Worm (Caenorhabditis elegans) whole organism, L3 larva: ENCODE measurements around the gene M04C3.5.

Experiments
- R02D3.7 ChIP-seq: fragments of 150-350 bp; optimal IDR thresholded peaks from 2 replicates; lab custom pipeline; 2014; ENCODE audit warnings: missing biosample characterization, missing genetic modification characterization
- ZK546.5 ChIP-seq: sonication (generic microtip); optimal IDR thresholded peaks from 2 replicates; lab custom pipeline; 2017; ENCODE audit warnings: missing biosample characterization, missing genetic modification characterization
- aly-2 ChIP-seq: fragments of 150-350 bp; optimal IDR thresholded peaks from 2 replicates; lab custom pipeline; 2014; ENCODE audit warnings: missing biosample characterization, missing genetic modification characterization
- ama-1 ChIP-seq: fragments of 150-350 bp; optimal IDR thresholded peaks from 2 replicates; lab custom pipeline; 2018
- ceh-9 ChIP-seq: sonication (generic microtip); optimal IDR thresholded peaks from 2 replicates; lab custom pipeline; 2018; ENCODE audit warnings: missing biosample characterization, missing genetic modification characterization
- daf-12 ChIP-seq: fragments of 150-350 bp; optimal IDR thresholded peaks from 2 replicates; lab custom pipeline; 2014; ENCODE audit warnings: missing biosample characterization, missing genetic modification reagents, missing genetic modification characterization
- egl-27 ChIP-seq: sonication (generic microtip); optimal IDR thresholded peaks from 4 replicates; lab custom pipeline; 2017; ENCODE audit warnings: missing biosample characterization, missing genetic modification reagents, missing genetic modification characterization
- egl-5 ChIP-seq: fragments of 150-350 bp; optimal IDR thresholded peaks from 2 replicates; lab custom pipeline; 2017; ENCODE audit warnings: missing biosample characterization, missing genetic modification reagents, missing genetic modification characterization, inconsistent platforms
- elt-1 ChIP-seq: fragments of 150-350 bp; optimal IDR thresholded peaks from 2 replicates; lab custom pipeline; 2014; ENCODE audit warnings: missing biosample characterization, missing genetic modification characterization
- elt-2 ChIP-seq: sonication (generic microtip); optimal IDR thresholded peaks from 2 replicates; lab custom pipeline; 2016; ENCODE audit warnings: missing genetic modification reagents, mild to moderate bottlenecking, missing genetic modification characterization, missing compliant biosample characterization
- eor-1 ChIP-seq, 2 experiments: fragments of 150-350 bp; optimal IDR thresholded peaks; 2 replicates each; lab custom pipeline; 2014 to 2018; ENCODE audit warnings: missing biosample characterization in 2 of 2, missing genetic modification characterization in 2 of 2
- fkh-10 ChIP-seq: sonication (generic microtip); optimal IDR thresholded peaks from 2 replicates; lab custom pipeline; 2017; ENCODE audit warnings: missing biosample characterization, missing genetic modification reagents, missing genetic modification characterization
- fos-1 ChIP-seq: fragments of 150-350 bp; optimal IDR thresholded peaks from 2 replicates; lab custom pipeline; 2014; ENCODE audit warnings: missing biosample characterization, missing genetic modification characterization
- hmg-11 ChIP-seq: sonication (generic microtip); optimal IDR thresholded peaks from 2 replicates; lab custom pipeline; 2016; ENCODE audit warnings: missing genetic modification characterization, missing compliant biosample characterization
- jun-1 ChIP-seq: fragments of 150-350 bp; optimal IDR thresholded peaks from 2 replicates; lab custom pipeline; 2014; ENCODE audit warnings: missing biosample characterization, missing genetic modification reagents, missing genetic modification characterization
- lsy-12 ChIP-seq: sonication (generic microtip); optimal IDR thresholded peaks from 2 replicates; lab custom pipeline; 2016; ENCODE audit warnings: mild to moderate bottlenecking, missing genetic modification characterization, missing compliant biosample characterization
- mml-1 ChIP-seq: fragments of 150-350 bp; sonication (generic microtip); optimal IDR thresholded peaks from 3 replicates; lab custom pipeline; 2014; ENCODE audit warnings: missing biosample characterization, missing genetic modification characterization
- nfya-1 ChIP-seq: sonication (generic microtip); optimal IDR thresholded peaks from 2 replicates; lab custom pipeline; 2017; ENCODE audit warnings: missing genetic modification characterization, mild to moderate bottlenecking, missing compliant biosample characterization, antibody characterized with exemption, moderate library complexity; ENCODE audit not compliant: insufficient read depth
- nhr-11 ChIP-seq: fragments of 150-350 bp; optimal IDR thresholded peaks from 2 replicates; lab custom pipeline; 2014; ENCODE audit warnings: missing biosample characterization, missing genetic modification characterization
- nhr-12 ChIP-seq: fragments of 150-350 bp; optimal IDR thresholded peaks from 2 replicates; lab custom pipeline; 2014; ENCODE audit warnings: missing biosample characterization, missing genetic modification characterization
- nhr-23 ChIP-seq: fragments of 150-350 bp; optimal IDR thresholded peaks from 2 replicates; lab custom pipeline; 2014; ENCODE audit warnings: missing biosample characterization, missing genetic modification reagents, missing genetic modification characterization
- nhr-237 ChIP-seq: fragments of 150-350 bp; optimal IDR thresholded peaks from 2 replicates; lab custom pipeline; 2014; ENCODE audit warnings: missing biosample characterization, missing genetic modification characterization
- nhr-25 ChIP-seq: sonication (generic microtip); optimal IDR thresholded peaks from 2 replicates; lab custom pipeline; 2017; ENCODE audit warnings: missing biosample characterization, missing genetic modification characterization
- nhr-43 ChIP-seq: sonication (generic microtip); optimal IDR thresholded peaks from 2 replicates; lab custom pipeline; 2016; ENCODE audit warnings: mild to moderate bottlenecking, missing genetic modification characterization, missing compliant biosample characterization; ENCODE audit not compliant: poor library complexity, severe bottlenecking
- nhr-67 ChIP-seq: fragments of 150-350 bp; optimal IDR thresholded peaks from 2 replicates; lab custom pipeline; 2014; ENCODE audit warnings: missing biosample characterization, missing genetic modification characterization
- nhr-76 ChIP-seq: fragments of 150-350 bp; sonication (generic microtip); optimal IDR thresholded peaks from 5 replicates; lab custom pipeline; 2014; ENCODE audit warnings: missing biosample characterization, missing genetic modification characterization
- nhr-77 ChIP-seq: fragments of 150-350 bp; optimal IDR thresholded peaks from 2 replicates; lab custom pipeline; 2014; ENCODE audit warnings: missing biosample characterization, missing genetic modification characterization
- pha-4 ChIP-seq: fragments of 150-350 bp; optimal IDR thresholded peaks from 2 replicates; lab custom pipeline; 2014; ENCODE audit warnings: missing biosample characterization, missing genetic modification reagents, missing genetic modification characterization
- pqm-1 ChIP-seq: fragments of 150-350 bp; optimal IDR thresholded peaks from 2 replicates; lab custom pipeline; 2017; ENCODE audit warnings: missing biosample characterization, missing genetic modification characterization, inconsistent platforms
- sea-2 ChIP-seq: fragments of 150-350 bp; sonication (generic microtip); optimal IDR thresholded peaks from 4 replicates; lab custom pipeline; 2014; ENCODE audit warnings: missing biosample characterization, missing genetic modification reagents, missing genetic modification characterization
- skn-1 ChIP-seq: fragments of 150-350 bp; optimal IDR thresholded peaks from 2 replicates; lab custom pipeline; 2014; ENCODE audit warnings: missing biosample characterization, missing genetic modification characterization
- unc-39 ChIP-seq: sonication (generic microtip); optimal IDR thresholded peaks from 4 replicates; lab custom pipeline; 2017; ENCODE audit warnings: missing biosample characterization, missing genetic modification characterization
- ztf-4 ChIP-seq: fragments of 150-350 bp; optimal IDR thresholded peaks from 2 replicates; lab custom pipeline; 2014; ENCODE audit warnings: missing biosample characterization, missing genetic modification characterization

Gene M04C3.5

DNA sequence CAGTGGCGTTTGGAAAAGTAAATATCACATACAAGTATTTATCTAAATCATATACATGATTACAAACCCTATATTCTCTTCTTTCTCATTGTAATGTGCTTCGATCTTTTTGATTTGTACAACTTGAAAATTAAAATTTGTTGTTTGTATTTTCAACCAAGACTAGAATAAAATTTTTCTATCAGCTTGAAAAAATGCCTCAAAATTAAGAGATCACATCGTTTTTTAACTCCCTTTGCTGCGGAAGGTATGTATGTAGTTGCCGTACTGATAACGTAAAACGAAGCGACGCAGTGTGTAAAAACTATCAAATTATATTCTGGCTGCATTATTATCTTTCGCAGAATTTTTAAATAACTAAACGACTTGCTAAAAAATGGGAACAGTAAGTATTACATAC, 31.7 kb upstream of the M04C3.5 start, which contains the start of gene C25F9.15:
Gene C25F9.15 (plus strand): TSS at position 301 of the 400 bp plus-strand sequence.
- TF ChIP-seq hmg-11 (tag; lab: Kevin White, UChicago): no peak
- peak; percentile 42 for TF ChIP-seq elt-2 (tag; lab: Kevin White, UChicago)

DNA sequence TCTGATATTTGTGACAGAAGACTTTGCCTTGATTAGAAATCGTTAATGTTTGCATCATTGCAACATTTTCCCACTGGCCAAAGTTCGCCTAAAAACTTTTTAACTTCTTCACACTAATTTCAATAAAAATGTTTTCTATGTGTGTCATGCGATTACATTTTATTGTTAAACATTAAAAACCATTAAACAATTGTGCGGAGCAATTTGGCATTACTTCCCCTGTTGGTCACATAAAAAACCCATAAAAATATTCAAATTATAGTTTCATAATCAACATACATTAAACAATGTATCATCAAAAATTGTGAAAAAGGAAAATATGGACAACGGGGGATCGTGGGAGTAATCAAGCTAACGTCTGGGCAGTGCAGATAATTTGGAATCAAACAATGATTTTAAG, 30.2 kb upstream of the M04C3.5 start:
- TF ChIP-seq elt-2 (tag; lab: Kevin White, UChicago) (peak; percentile 65), pqm-1 (tag; lab: Kevin White, UChicago) (peak; percentile 7)

DNA sequence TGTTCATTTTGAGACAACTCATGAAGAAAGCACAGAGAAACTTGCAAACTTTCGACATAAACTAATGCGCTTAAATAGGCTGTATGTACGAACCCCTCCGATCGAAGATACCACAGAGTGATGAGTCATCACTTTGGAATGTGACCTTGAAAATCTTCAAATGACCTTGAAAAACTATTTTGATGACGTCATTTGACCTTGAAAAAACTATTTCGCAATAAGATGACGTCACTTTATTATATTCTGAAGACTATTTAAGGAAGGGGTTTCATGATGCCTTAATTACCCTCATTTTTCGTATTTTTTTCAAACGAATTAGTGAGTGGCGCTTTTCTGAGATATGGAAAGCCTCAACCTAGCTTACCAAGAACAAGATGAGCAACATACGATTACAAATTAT, 28.4 kb upstream of the M04C3.5 start, which contains the start of gene C25F9.2:
Gene C25F9.2 (plus strand): TSS at position 341 of the 400 bp plus-strand sequence.
- TF ChIP-seq aly-2 (tag; lab: Kevin White, UChicago): no peak
- no peak for TF ChIP-seq ama-1 (lab: Kevin White, UChicago)
- no peak for TF ChIP-seq skn-1 (tag; lab: Kevin White, UChicago)
- peak; percentile 57 for TF ChIP-seq nhr-25
- no peak for TF ChIP-seq nfya-1 (tag; lab: Kevin White, UChicago)
- TF ChIP-seq pqm-1 (tag; lab: Kevin White, UChicago): no peak
- no peak for TF ChIP-seq nhr-23

DNA sequence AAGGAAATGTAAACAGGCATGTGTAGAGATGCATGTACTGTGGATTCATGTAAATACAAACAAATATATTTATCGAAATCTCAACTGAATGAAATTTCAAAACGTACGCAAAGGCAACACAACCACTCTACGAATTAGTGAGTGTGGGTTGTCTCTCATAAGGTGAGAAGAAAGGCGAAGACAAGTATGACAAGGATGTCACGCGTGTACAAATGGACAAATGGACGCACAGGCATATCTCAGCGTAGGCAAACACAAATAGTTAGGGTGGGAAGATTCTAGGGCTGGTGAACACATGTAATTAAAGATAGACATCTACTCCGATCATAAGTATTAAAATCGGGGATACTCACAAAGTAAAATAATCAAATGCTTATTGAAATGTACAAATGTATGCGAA, 21.4 kb upstream of the M04C3.5 start:
- TF ChIP-seq pha-4 (tag; lab: Kevin White, UChicago) (no peak), nhr-43 (tag; lab: Kevin White, UChicago) (peak; percentile 27), jun-1 (tag; lab: Kevin White, UChicago) (no peak), egl-27 (tag; lab: Kevin White, UChicago) (no peak), nhr-25 (peak; percentile 29), nhr-11 (no peak), sea-2 (no peak), nhr-77 (no peak), daf-12 (tag; lab: Kevin White, UChicago) (no peak), fkh-10 (GFP tag; lab: Kevin White, UChicago) (no peak), nhr-237 (tag; lab: Kevin White, UChicago) (no peak), elt-2 (tag; lab: Kevin White, UChicago) (no peak), R02D3.7 (no peak), ceh-9 (no peak), nhr-67 (tag; lab: Kevin White, UChicago) (no peak), fos-1 (tag; lab: Kevin White, UChicago) (no peak), eor-1 (tag; optimal IDR thresholded peaks at IDR 0.05; lab: Kevin White, UChicago) (no peak), elt-1 (peak; percentile 86), nhr-12 (tag; lab: Kevin White, UChicago) (no peak), ztf-4 (tag; lab: Kevin White, UChicago) (no peak)

DNA sequence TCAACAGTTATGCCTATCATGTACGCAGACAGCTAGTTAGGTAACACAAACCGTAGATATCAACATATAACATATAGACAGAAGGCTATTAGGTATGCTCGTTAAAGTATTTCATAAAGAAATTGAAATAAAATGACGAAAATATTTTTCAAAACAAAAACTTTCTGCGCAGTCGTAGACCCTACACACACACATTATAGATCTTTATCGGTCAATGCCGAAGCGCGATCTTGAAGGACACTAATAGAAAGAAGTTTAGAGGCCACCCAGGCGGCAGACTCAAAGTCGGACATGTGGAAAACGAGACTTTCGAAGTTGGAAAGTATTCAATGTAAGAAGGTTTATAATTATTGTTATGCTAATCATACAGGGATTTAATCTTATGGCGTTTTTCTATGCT, 20.6 kb upstream of the M04C3.5 start:
- no peak for TF ChIP-seq eor-1 (tag; optimal IDR thresholded peaks at IDR 0.05; lab: Kevin White, UChicago)
- TF ChIP-seq lsy-12 (tag; lab: Kevin White, UChicago): no peak
- peak; percentile 32 for TF ChIP-seq nhr-25
- peak; percentile 95 for TF ChIP-seq elt-1

DNA sequence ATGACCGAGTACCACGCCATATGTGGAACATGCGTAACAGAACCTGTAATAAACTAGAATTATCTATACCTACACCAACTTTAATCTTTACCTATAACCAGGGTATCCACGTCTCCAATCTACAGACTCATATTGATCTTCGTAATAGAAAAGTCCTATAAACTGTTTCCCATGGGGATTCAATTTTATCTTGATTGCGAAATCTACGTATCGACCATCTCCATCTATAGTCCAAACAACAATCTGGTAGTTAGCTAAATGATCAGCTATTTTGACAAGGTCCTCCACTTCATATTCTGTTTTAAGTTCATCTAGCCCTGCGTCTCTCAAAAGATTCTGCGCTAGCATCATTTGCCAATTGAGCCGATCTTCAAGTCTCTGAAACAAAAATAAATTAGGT, 19.9 kb upstream of the M04C3.5 start:
- TF ChIP-seq nhr-43 (tag; lab: Kevin White, UChicago) (peak; percentile 21), ZK546.5 (tag; lab: Kevin White, UChicago) (no peak), nhr-77 (no peak), elt-1 (peak; percentile 99), nhr-11 (no peak), nhr-23 (peak; percentile 28), nhr-12 (tag; lab: Kevin White, UChicago) (no peak), pha-4 (tag; lab: Kevin White, UChicago) (no peak), nhr-25 (peak; percentile 53), daf-12 (tag; lab: Kevin White, UChicago) (no peak)

DNA sequence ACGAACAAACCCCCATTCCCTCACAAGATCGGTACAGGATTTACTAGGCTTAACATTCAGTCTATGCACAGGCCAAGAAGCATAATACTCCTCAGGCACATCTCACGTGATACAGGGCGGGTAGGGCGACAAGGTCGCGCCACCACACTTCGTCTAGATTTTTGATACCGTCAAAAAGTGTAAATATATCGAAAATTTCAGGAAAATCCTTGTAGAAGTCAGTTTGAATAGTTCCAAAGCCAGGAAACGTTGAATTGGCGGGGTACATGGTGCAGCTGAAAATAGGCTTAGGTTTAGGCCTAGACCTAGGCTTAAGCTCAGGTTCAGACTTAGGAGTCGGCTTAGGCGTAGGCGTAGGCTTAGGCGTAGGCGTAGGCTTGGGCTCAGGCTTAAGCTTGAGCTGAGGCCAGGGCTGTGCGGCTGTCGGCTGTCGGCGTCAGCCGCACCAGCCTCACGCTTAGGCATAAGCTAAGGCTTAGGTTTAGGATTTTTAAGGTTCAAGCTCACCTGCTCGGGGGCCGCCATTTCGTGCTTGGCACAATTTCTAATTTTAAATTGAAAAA, 19.1 kb upstream of the M04C3.5 start:
- TF ChIP-seq pha-4 (tag; lab: Kevin White, UChicago) (no peak), nhr-237 (tag; lab: Kevin White, UChicago) (no peak), nhr-77 (no peak), nhr-12 (tag; lab: Kevin White, UChicago) (no peak), mml-1 (tag; lab: Kevin White, UChicago) (no peak), elt-2 (tag; lab: Kevin White, UChicago) (no peak), nhr-76 (tag; lab: Kevin White, UChicago) (no peak), egl-5 (tag; lab: Kevin White, UChicago) (no peak), elt-1 (no peak), nhr-23 (no peak), ZK546.5 (tag; lab: Kevin White, UChicago) (no peak), sea-2 (no peak), unc-39 (no peak), hmg-11 (tag; lab: Kevin White, UChicago) (no peak), ama-1 (lab: Kevin White, UChicago) (no peak), nhr-67 (tag; lab: Kevin White, UChicago) (no peak), fkh-10 (GFP tag; lab: Kevin White, UChicago) (no peak)
